Worm (Caenorhabditis elegans): ENCODE results near the gene H34I24.2.
"Not testable (repeated sequence)": the region's sequence is repeated elsewhere in the genome, so short reads cannot be mapped to it uniquely, and the experiment has no call there.

Gene H34I24.2

ce11 chrIII:2881117-2881516 lies 39.3 kb downstream of the H34I24.2 start:
- TF ChIP-seq unc-62 (GFP tag; optimal IDR thresholded peaks at IDR 0.05): no peak

- not testable (repeated sequence) for TF ChIP-seq unc-62 (GFP tag; optimal IDR thresholded peaks at IDR 0.05)
Observed at ce11 chrIII:2881989-2882388, 40.1 kb downstream of the H34I24.2 start, which contains the start of gene F56F11.2. TSS of gene F56F11.2 (plus strand) at chrIII:2882289.

DNA sequence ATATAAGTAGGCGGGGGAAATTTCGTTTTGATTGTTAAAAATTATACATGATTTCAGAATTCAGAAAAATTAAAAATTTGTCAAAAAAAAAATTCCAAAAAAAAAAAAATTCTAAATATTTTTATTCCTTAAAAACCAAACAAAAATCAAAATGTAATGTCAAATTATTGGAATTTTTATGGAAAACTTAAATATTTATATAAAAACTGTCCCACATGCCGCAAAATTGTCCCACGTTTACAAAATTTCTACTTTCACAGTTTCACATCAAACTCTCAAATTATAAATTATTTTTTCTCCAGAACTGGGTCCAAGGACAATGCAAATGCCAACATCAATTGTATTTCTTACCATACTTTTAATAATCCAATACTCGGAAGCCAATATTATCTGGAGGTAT lies 49.6 kb downstream of the H34I24.2 start, which contains the start of gene F56F11.1:
Gene F56F11.1, plus strand, starts transcription at position 301 of the 400 bp plus-strand sequence.
- no peak for TF ChIP-seq unc-62 (GFP tag; optimal IDR thresholded peaks at IDR 0.05)
